Worm (Caenorhabditis elegans): Measurements from ENCODE around the gene srd-15.

ce11 chrV:5871759-5872158, 34.4 kb downstream of the srd-15 start, which contains the start of gene C02G6.2:
- TF ChIP-seq W03F9.2 (tag; optimal IDR thresholded peaks at IDR 0.05) (no peak), him-1 (tag; optimal IDR thresholded peaks at IDR 0.05) (no peak)

All from whole organism, L4/young adult.